Worm (Caenorhabditis elegans): ENCODE results near the gene C13F10.1.

DNA sequence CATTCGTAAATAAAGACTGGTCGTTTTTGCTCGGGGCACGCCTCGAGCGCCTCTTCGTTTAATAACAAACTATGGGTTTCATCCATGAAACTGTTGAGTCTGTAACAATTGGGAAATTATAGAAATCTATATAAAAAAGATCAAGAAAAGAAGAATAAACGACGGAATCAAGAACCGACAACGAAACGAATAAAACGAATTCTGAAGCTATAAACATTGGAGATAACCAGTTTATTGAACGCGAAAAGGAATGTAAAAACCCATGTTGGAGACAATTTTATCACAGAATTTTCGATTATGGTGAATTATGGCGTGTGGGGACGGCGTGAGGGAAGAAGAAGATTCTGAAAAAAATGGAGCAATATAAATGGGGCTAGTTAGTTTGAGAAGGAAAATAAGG, 9.1 kb upstream of the C13F10.1 start, which contains the start of gene soap-1:
- TF ChIP-seq elt-2 (tag; optimal IDR thresholded peaks at IDR 0.05) (no peak), fkh-6 (tag; optimal IDR thresholded peaks at IDR 0.05) (no peak), ttx-3 (tag; optimal IDR thresholded peaks at IDR 0.05) (no peak), F13H6.1 (tag; optimal IDR thresholded peaks at IDR 0.05) (no peak), pha-4 (tag; optimal IDR thresholded peaks at IDR 0.05) (no peak), tbx-2 (tag; optimal IDR thresholded peaks at IDR 0.05) (no peak), ceh-31 (tag; optimal IDR thresholded peaks at IDR 0.05) (no peak), pros-1 (tag; optimal IDR thresholded peaks at IDR 0.05) (no peak), che-1 (tag; optimal IDR thresholded peaks at IDR 0.05) (no peak), unc-55 (GFP tag; optimal IDR thresholded peaks at IDR 0.05) (no peak), T23F11.4 (GFP tag; optimal IDR thresholded peaks at IDR 0.05) (no peak), dmd-4 (tag; optimal IDR thresholded peaks at IDR 0.05; ENCODE audit: borderline replicate concordance) (no peak)
